Worm (Caenorhabditis elegans) whole organism, mixed stage, embryonic: Measurements from ENCODE around the gene nlp-1.

Experiments used
- lsy-2 ChIP-seq: fragments of 150-350 bp; optimal IDR thresholded peaks from 2 replicates; lab custom pipeline; 2014; ENCODE audit warnings: missing biosample characterization, missing genetic modification characterization
- nhr-237 ChIP-seq: fragments of 150-350 bp; optimal IDR thresholded peaks from 2 replicates; lab custom pipeline; 2014; ENCODE audit warnings: missing biosample characterization, missing genetic modification characterization
- snpc-4 ChIP-seq: fragments of 150-350 bp; optimal IDR thresholded peaks from 2 replicates; lab custom pipeline; 2014; ENCODE audit warnings: missing biosample characterization, missing genetic modification characterization
- ztf-11 ChIP-seq: fragments of 150-350 bp; optimal IDR thresholded peaks from 2 replicates; lab custom pipeline; 2014; ENCODE audit warnings: missing biosample characterization, missing genetic modification characterization

- TF ChIP-seq ztf-11 (tag; lab: Kevin White, UChicago), result no peak
- TF ChIP-seq snpc-4, result no peak
- no peak for TF ChIP-seq nhr-237 (tag; lab: Kevin White, UChicago)
- TF ChIP-seq lsy-2 (tag; lab: Kevin White, UChicago), result no peak
These were observed 15.8 kb downstream of the nlp-1 start for ce11 chrX:3743190-3743589.
